Worm (Caenorhabditis elegans): Measurements from ENCODE around the gene srx-31.

DNA sequence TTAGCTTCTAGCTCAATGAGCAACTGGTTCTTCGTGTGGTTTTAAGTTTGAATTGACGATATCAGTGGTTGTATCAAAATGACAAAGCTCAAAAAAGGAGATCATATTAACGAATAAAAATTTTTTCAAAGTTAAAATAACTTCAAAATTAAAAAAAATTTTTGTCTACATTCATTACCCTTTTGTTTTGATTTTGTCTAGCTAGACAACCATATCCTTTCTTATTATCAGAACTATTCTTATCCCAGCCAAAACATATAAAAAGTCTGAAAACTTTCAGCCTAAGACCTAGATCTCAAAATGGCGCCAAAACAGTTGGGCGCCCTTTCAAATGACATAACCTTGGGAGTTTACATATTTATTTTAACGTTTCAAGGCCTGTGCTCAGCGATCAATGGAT lies 5.6 kb downstream of the srx-31 start, which contains the start of gene R13D11.1:
- TF ChIP-seq aly-2 (tag; optimal IDR thresholded peaks at IDR 0.05): no peak
- no peak for TF ChIP-seq lin-15B (tag; optimal IDR thresholded peaks at IDR 0.05)
- no peak for TF ChIP-seq nhr-12 (tag; optimal IDR thresholded peaks at IDR 0.05)
- TF ChIP-seq elt-2 (tag; optimal IDR thresholded peaks at IDR 0.05): no peak
- TF ChIP-seq nhr-76 (tag; optimal IDR thresholded peaks at IDR 0.05): no peak
- no peak for TF ChIP-seq mdl-1 (tag; optimal IDR thresholded peaks at IDR 0.05)
- no peak for TF ChIP-seq ceh-82 (tag; optimal IDR thresholded peaks at IDR 0.05)

Data from whole organism, L3 larva.